Fruit fly (Drosophila melanogaster): ENCODE measurements around the gene mAcon2.

DNA sequence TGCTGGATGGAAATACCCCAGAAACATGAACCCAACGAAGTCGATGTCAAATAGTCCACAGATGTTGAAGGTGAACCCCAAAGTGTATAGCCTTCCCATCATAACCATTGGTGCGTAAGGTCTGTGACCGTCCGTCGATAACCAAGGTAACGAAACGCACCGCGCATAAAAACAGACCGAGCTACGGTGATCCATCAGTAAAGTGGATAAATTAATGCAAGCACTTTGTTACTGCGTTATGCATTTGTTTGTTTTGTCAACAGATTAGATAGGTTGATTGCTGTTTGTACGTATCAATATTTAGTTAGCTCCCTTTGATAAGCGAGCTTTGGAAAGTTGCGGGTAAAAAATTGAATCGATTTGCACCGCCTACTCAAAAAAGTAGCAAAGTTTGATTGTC lies 41.3 kb downstream of the mAcon2 start:
- no peak for TF ChIP-seq CG10669 (GFP tag; optimal IDR thresholded peaks at IDR 0.05)
- TF ChIP-seq CG10631 (GFP tag; optimal IDR thresholded peaks at IDR 0.05), result no peak
- TF ChIP-seq salr (GFP tag; optimal IDR thresholded peaks at IDR 0.05), result no peak
- no peak for TF ChIP-seq Sox102F (GFP tag; optimal IDR thresholded peaks at IDR 0.05)
- no peak for TF ChIP-seq Ets96B (tag; optimal IDR thresholded peaks at IDR 0.05)
- TF ChIP-seq vri (GFP tag; optimal IDR thresholded peaks at IDR 0.05), result no peak
- TF ChIP-seq CG6276 (GFP tag; optimal IDR thresholded peaks at IDR 0.05), result no peak
- TF ChIP-seq CG8632 (GFP tag; optimal IDR thresholded peaks at IDR 0.05), result no peak
- TF ChIP-seq Sox15 (GFP tag; optimal IDR thresholded peaks at IDR 0.05), result no peak
- TF ChIP-seq CG6792 (GFP tag; optimal IDR thresholded peaks at IDR 0.05), result no peak
